Fruit fly (Drosophila melanogaster): ENCODE data around the gene Rpn5.

Rpn5 gene

DNA sequence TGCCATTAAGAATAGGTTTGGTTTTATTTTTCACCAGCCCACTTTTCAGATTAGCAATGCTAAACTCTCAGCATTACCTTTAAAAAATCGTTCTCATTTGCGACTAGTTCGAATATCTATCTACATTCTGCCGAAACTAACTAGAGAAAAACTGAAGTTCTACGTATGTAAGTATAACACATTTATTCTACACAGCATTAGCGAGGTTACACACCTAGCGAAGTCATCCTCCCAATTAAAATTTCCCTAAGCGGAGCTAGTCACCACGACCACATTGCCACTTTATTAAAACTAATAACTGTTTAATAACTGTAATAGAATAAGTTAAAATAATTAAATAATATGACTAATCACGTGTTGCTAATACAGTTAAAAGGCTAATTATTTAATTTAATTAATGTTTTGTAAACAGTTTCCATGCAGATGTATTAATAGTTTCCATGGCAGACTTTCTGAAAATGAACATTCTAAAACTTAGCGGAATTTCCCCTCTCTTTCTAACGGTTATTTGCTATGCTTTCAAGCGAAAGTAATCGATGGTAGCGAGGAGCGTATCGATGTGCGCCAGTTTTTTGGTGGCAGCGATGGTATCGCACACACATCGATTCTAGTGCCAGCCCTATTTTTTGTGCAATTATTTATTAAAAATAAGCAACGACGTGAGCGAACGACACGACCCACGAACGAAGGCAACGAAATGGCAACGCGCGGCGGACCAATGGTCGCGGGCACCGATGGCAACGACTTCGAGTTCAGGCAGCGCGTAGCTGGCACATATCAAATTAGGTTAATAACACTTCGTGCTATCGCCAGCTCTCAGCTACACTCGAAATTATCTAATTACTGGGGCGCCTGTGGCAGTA is 10.3 kb upstream of the Rpn5 start, which contains the start of gene jagn (continued):
- TF ChIP-seq hbn (GFP tag; IDR thresholded peaks at IDR 0.05; ENCODE audit: partially characterized antibody) (peak; percentile 99), Nf-YB (GFP tag; optimal IDR thresholded peaks at IDR 0.05) (peak; percentile 41), pita (GFP tag; optimal IDR thresholded peaks at IDR 0.05) (peak; percentile 95), GATAe (GFP tag; conservative IDR thresholded peaks at IDR 0.05) (no peak), CG3726 (GFP tag; IDR thresholded peaks at IDR 0.05) (no peak), Doc2 (GFP tag; IDR thresholded peaks at IDR 0.05) (no peak), CG17568 (GFP tag; optimal IDR thresholded peaks at IDR 0.05) (no peak), Atf3 (GFP tag; optimal IDR thresholded peaks at IDR 0.05) (no peak), CG8478 (optimal IDR thresholded peaks at IDR 0.05) (no peak), ato (GFP tag; IDR thresholded peaks at IDR 0.05; ENCODE audit: partially characterized antibody) (peak; percentile 99), Adf1 (GFP tag; IDR thresholded peaks at IDR 0.05) (peak; percentile 39), jumu (GFP tag; optimal IDR thresholded peaks at IDR 0.05) (peak; percentile 50), Kr (GFP tag; optimal IDR thresholded peaks at IDR 0.05) (no peak), ttk (GFP tag; IDR thresholded peaks at IDR 0.05) (peak; percentile 58), D (optimal IDR thresholded peaks at IDR 0.05) (no peak), D (GFP tag; optimal IDR thresholded peaks at IDR 0.05) (no peak), CG10431 (GFP tag; optimal IDR thresholded peaks at IDR 0.05) (peak; percentile 16), CG12942 (GFP tag; optimal IDR thresholded peaks at IDR 0.05) (no peak), gt (GFP tag; IDR thresholded peaks at IDR 0.05) (no peak), hth (optimal IDR thresholded peaks at IDR 0.05) (no peak), Ptx1 (GFP tag; IDR thresholded peaks at IDR 0.05) (peak; percentile 63), CG8388 (GFP tag; optimal IDR thresholded peaks at IDR 0.05) (peak; percentile 6), Hr39 (optimal IDR thresholded peaks at IDR 0.05) (no peak), CkIIα-i1 (GFP tag; IDR thresholded peaks at IDR 0.05) (no peak), Med (GFP tag) (peak; percentile 97), CG4328 (GFP tag; optimal IDR thresholded peaks at IDR 0.05) (peak; percentile 59), disco-r (GFP tag; optimal IDR thresholded peaks at IDR 0.05) (no peak), vnd (GFP tag; IDR thresholded peaks at IDR 0.05; ENCODE audit: partially characterized antibody) (peak; percentile 100), phol (tag; optimal IDR thresholded peaks at IDR 0.05) (peak; percentile 49), ci (GFP tag; IDR thresholded peaks at IDR 0.05) (peak; percentile 82), CG8944 (GFP tag; optimal IDR thresholded peaks at IDR 0.05) (peak; percentile 71), MESR4 (GFP tag; optimal IDR thresholded peaks at IDR 0.05) (peak; percentile 93), her (GFP tag; optimal IDR thresholded peaks at IDR 0.05) (peak; percentile 54), CG4854 (GFP tag; optimal IDR thresholded peaks at IDR 0.05) (peak; percentile 36), zfh2 (GFP tag; optimal IDR thresholded peaks at IDR 0.05) (peak; percentile 72), eve (GFP tag; optimal IDR thresholded peaks at IDR 0.05) (no peak), Dref (GFP tag; IDR thresholded peaks at IDR 0.05) (peak; percentile 96), Myb (GFP tag; optimal IDR thresholded peaks at IDR 0.05) (peak; percentile 95), ara (GFP tag; IDR thresholded peaks at IDR 0.05) (peak; percentile 44; the same call in 1 of the 2 replicates), CG6175 (GFP tag; IDR thresholded peaks at IDR 0.05) (0 out of 3 replicates have a peak, but pooled peaks have one; percentile 43), CG13287 (GFP tag; IDR thresholded peaks at IDR 0.05; ENCODE audit: partially characterized antibody) (peak; percentile 99), sug (tag; optimal IDR thresholded peaks at IDR 0.05) (peak; percentile 54), CG13296 (GFP tag; optimal IDR thresholded peaks at IDR 0.05) (no peak), Sry-β (GFP tag; optimal IDR thresholded peaks at IDR 0.05) (peak; percentile 13), eyg (GFP tag; optimal IDR thresholded peaks at IDR 0.05) (no peak), CG2202 (tag; optimal IDR thresholded peaks at IDR 0.05) (no peak), Hr51 (GFP tag; optimal IDR thresholded peaks at IDR 0.05) (peak; percentile 35 to 69), psq (GFP tag; optimal IDR thresholded peaks at IDR 0.05) (peak; percentile 31), Bteb2 (GFP tag; optimal IDR thresholded peaks at IDR 0.05) (peak; percentile 19), Hr3 (GFP tag; optimal IDR thresholded peaks at IDR 0.05) (peak; percentile 45), kay (GFP tag; optimal IDR thresholded peaks at IDR 0.05) (no peak)

Measured in whole organism, embryonic.